Fruit fly (Drosophila melanogaster) whole organism, embryonic: ENCODE measurements around the gene mdlc.

Source experiments
- CG10462 ChIP-seq: fragments of 200-800 bp; sonication (Bioruptor generic); optimal IDR thresholded peaks from 2 replicates; lab custom pipeline; 2016; ENCODE audit warnings: missing biosample characterization, missing genetic modification characterization
- CG10979 ChIP-seq: fragments of 200-800 bp; sonication (Bioruptor generic); optimal IDR thresholded peaks from 2 replicates; lab custom pipeline; 2018; ENCODE audit warnings: missing biosample characterization, mild to moderate bottlenecking, missing genetic modification characterization, moderate library complexity
- CG12219 ChIP-seq: fragments of 200-800 bp; sonication (Bioruptor generic); optimal IDR thresholded peaks from 3 replicates; lab custom pipeline; 2018; ENCODE audit warnings: missing biosample characterization, mild to moderate bottlenecking, missing genetic modification characterization
- CG12391 ChIP-seq: fragments of 200-800 bp; sonication (Bioruptor generic); optimal IDR thresholded peaks from 3 replicates; lab custom pipeline; 2018; ENCODE audit warnings: missing biosample characterization, mild to moderate bottlenecking, missing genetic modification characterization, moderate library complexity
- CG1529 ChIP-seq: fragments of 200-800 bp; sonication (Bioruptor generic); optimal IDR thresholded peaks from 3 replicates; lab custom pipeline; 2018; ENCODE audit warnings: missing biosample characterization, missing genetic modification characterization
- CG17359 ChIP-seq: fragments of 200-800 bp; sonication (Bioruptor generic); optimal IDR thresholded peaks from 3 replicates; lab custom pipeline; 2018; ENCODE audit warnings: missing biosample characterization, mild to moderate bottlenecking, missing genetic modification characterization, moderate library complexity
- CG31365 ChIP-seq: fragments of 200-800 bp; sonication (Bioruptor generic); optimal IDR thresholded peaks from 2 replicates; lab custom pipeline; 2018; ENCODE audit warnings: missing biosample characterization, mild to moderate bottlenecking, missing genetic modification characterization
- CG3407 ChIP-seq: fragments of 200-800 bp; sonication (Bioruptor generic); optimal IDR thresholded peaks from 2 replicates; lab custom pipeline; 2018; ENCODE audit warnings: missing biosample characterization, mild to moderate bottlenecking, missing genetic modification characterization
- CG34422 ChIP-seq: fragments of 200-800 bp; sonication (Bioruptor generic); IDR thresholded peaks from 3 replicates; pipeline ENCODE4 v1.3.6; 2022; ENCODE audit warnings: missing biosample characterization, missing genetic modification characterization
- CG4424 ChIP-seq: fragments of 200-800 bp; sonication (Bioruptor generic); optimal IDR thresholded peaks from 3 replicates; lab custom pipeline; 2016; ENCODE audit warnings: missing biosample characterization, missing genetic modification characterization
- CG6175 ChIP-seq: fragments of 200-800 bp; sonication (Bioruptor generic); IDR thresholded peaks from 3 replicates; pipeline ENCODE4 v1.3.6; 2022; ENCODE audit warnings: missing biosample characterization, missing genetic modification characterization
- CG6854 ChIP-seq: fragments of 200-800 bp; sonication (Bioruptor generic); optimal IDR thresholded peaks from 3 replicates; lab custom pipeline; 2017; ENCODE audit warnings: missing biosample characterization, mild to moderate bottlenecking, missing genetic modification characterization
- CG7839 ChIP-seq: fragments of 200-800 bp; sonication (Bioruptor generic); optimal IDR thresholded peaks from 3 replicates; lab custom pipeline; 2018; ENCODE audit warnings: missing biosample characterization, mild to moderate bottlenecking, missing genetic modification characterization, moderate library complexity
- CG8924 ChIP-seq: fragments of 200-800 bp; optimal IDR thresholded peaks from 3 replicates; lab custom pipeline; 2019; ENCODE audit warnings: missing biosample characterization, mild to moderate bottlenecking, missing genetic modification characterization, moderate library complexity
- CG9609 ChIP-seq: fragments of 200-800 bp; sonication (Bioruptor generic); optimal IDR thresholded peaks from 3 replicates; lab custom pipeline; 2016; ENCODE audit warnings: missing biosample characterization, missing genetic modification characterization
- CG9797 ChIP-seq: fragments of 200-800 bp; sonication (Bioruptor generic); optimal IDR thresholded peaks from 3 replicates; lab custom pipeline; 2018; ENCODE audit warnings: missing biosample characterization, mild to moderate bottlenecking, missing genetic modification characterization
- CHES-1-like ChIP-seq: fragments of 200-800 bp; sonication (Bioruptor generic); optimal IDR thresholded peaks from 2 replicates; lab custom pipeline; 2016; ENCODE audit warnings: missing biosample characterization, missing genetic modification characterization
- D ChIP-seq, 2 experiments: fragments of 200-800 bp in 1 of 2; fragments of >200 bp in 1 of 2; sonication (Bioruptor generic) in 1 of 2; optimal IDR thresholded peaks; 2 replicates in 1 of 2; 3 replicates in 1 of 2; lab custom pipeline; 2017; ENCODE audit warnings: mild to moderate bottlenecking in 1 of 2, missing biosample characterization in 1 of 2, missing genetic modification characterization in 1 of 2, missing genetic modification reagents in 1 of 2
- Dp ChIP-seq: fragments of 200-800 bp; sonication (Bioruptor generic); optimal IDR thresholded peaks from 2 replicates; lab custom pipeline; 2018; ENCODE audit warnings: missing biosample characterization, mild to moderate bottlenecking, missing genetic modification characterization, moderate library complexity
- Drgx ChIP-seq: fragments of 200-800 bp; sonication (Bioruptor generic); IDR thresholded peaks from 2 replicates; pipeline ENCODE4 v1.3.6; 2022; ENCODE audit warnings: missing biosample characterization, missing genetic modification characterization
- ERR ChIP-seq: fragments of 200-800 bp; sonication (Bioruptor generic); optimal IDR thresholded peaks from 2 replicates; lab custom pipeline; 2016; ENCODE audit warnings: missing biosample characterization, missing genetic modification characterization
- Elba2 ChIP-seq: fragments of 200-800 bp; sonication (Bioruptor generic); optimal IDR thresholded peaks from 3 replicates; lab custom pipeline; 2016; ENCODE audit warnings: missing biosample characterization, missing genetic modification characterization
- HLH3B ChIP-seq: fragments of 200-800 bp; sonication (Bioruptor generic); IDR thresholded peaks from 2 replicates; pipeline ENCODE4 v1.3.6; 2022; ENCODE audit warnings: missing biosample characterization, missing genetic modification characterization
- Lim3 ChIP-seq: fragments of 200-800 bp; sonication (Bioruptor generic); IDR thresholded peaks from 2 replicates; pipeline ENCODE4 v1.3.6; 2022; ENCODE audit warnings: missing biosample characterization, missing genetic modification characterization
- MBD-R2 ChIP-seq: fragments of 200-800 bp; sonication (Bioruptor generic); IDR thresholded peaks from 2 replicates; pipeline ENCODE4 v1.3.6; 2022; ENCODE audit warnings: missing biosample characterization, missing genetic modification characterization
- MTF-1 ChIP-seq: fragments of 200-800 bp; sonication (Bioruptor generic); optimal IDR thresholded peaks from 2 replicates; lab custom pipeline; 2018; ENCODE audit warnings: missing biosample characterization, mild to moderate bottlenecking, missing genetic modification characterization, borderline replicate concordance
- Xrp1 ChIP-seq: fragments of 200-800 bp; sonication (Bioruptor generic); IDR thresholded peaks from 2 replicates; pipeline ENCODE4 v1.3.6; 2022; ENCODE audit warnings: missing biosample characterization, missing genetic modification characterization
- amos ChIP-seq: fragments of 200-800 bp; sonication (Bioruptor generic); IDR thresholded peaks from 2 replicates; pipeline ENCODE4 v1.3.6; 2022; ENCODE audit warnings: missing biosample characterization, missing genetic modification characterization; ENCODE audit not compliant: partially characterized antibody
- br ChIP-seq: fragments of >200 bp; optimal IDR thresholded peaks from 2 replicates; lab custom pipeline; 2017
- btn ChIP-seq: fragments of 200-800 bp; sonication (Bioruptor generic); optimal IDR thresholded peaks from 2 replicates; lab custom pipeline; 2016; ENCODE audit warnings: missing biosample characterization, missing genetic modification characterization
- cg ChIP-seq: fragments of 200-800 bp; sonication (Bioruptor generic); optimal IDR thresholded peaks from 3 replicates; lab custom pipeline; 2019; ENCODE audit warnings: missing biosample characterization, mild to moderate bottlenecking, missing genetic modification characterization, moderate library complexity
- chif ChIP-seq, 2 experiments: fragments of 200-800 bp; sonication (Bioruptor generic); optimal IDR thresholded peaks; 3 replicates each; lab custom pipeline; 2016; ENCODE audit warnings: missing biosample characterization in 2 of 2, missing genetic modification characterization in 2 of 2
- danr ChIP-seq: fragments of 200-800 bp; sonication (Bioruptor generic); IDR thresholded peaks from 2 replicates; pipeline ENCODE4 v1.3.6; 2022; ENCODE audit warnings: missing biosample characterization, missing genetic modification characterization
- en ChIP-seq: fragments of 200-800 bp; sonication (Bioruptor generic); optimal IDR thresholded peaks from 2 replicates; lab custom pipeline; 2016; ENCODE audit warnings: missing biosample characterization, missing genetic modification characterization
- gcm ChIP-seq: fragments of 200-800 bp; sonication (Bioruptor generic); optimal IDR thresholded peaks from 2 replicates; lab custom pipeline; 2019; ENCODE audit warnings: missing biosample characterization, mild to moderate bottlenecking, missing genetic modification characterization, moderate library complexity
- hb ChIP-seq: fragments of 200-800 bp; sonication (Bioruptor generic); IDR thresholded peaks from 3 replicates; pipeline ENCODE4 v1.3.6; 2022; ENCODE audit warnings: missing biosample characterization, missing genetic modification characterization; ENCODE audit not compliant: partially characterized antibody
- hbn ChIP-seq: fragments of 200-800 bp; sonication (Bioruptor generic); IDR thresholded peaks from 2 replicates; pipeline ENCODE4 v1.3.6; 2022; ENCODE audit warnings: missing biosample characterization, missing genetic modification characterization; ENCODE audit not compliant: partially characterized antibody
- klu ChIP-seq: fragments of 200-800 bp; sonication (Bioruptor generic); IDR thresholded peaks from 2 replicates; pipeline ENCODE4 v1.3.6; 2022; ENCODE audit warnings: missing biosample characterization, missing genetic modification characterization
- mam ChIP-seq: fragments of 200-800 bp; sonication (Bioruptor generic); optimal IDR thresholded peaks from 3 replicates; lab custom pipeline; 2016; ENCODE audit warnings: missing biosample characterization, missing genetic modification characterization
- nom ChIP-seq: fragments of 200-800 bp; sonication (Bioruptor generic); optimal IDR thresholded peaks from 2 replicates; lab custom pipeline; 2017; ENCODE audit warnings: missing biosample characterization, missing genetic modification characterization, mild to moderate bottlenecking, moderate library complexity, missing genetic modification reagents
- phol ChIP-seq: fragments of 200-800 bp; sonication (Bioruptor generic); optimal IDR thresholded peaks from 3 replicates; lab custom pipeline; 2018; ENCODE audit warnings: missing biosample characterization, mild to moderate bottlenecking, missing genetic modification characterization, moderate library complexity
- rib ChIP-seq: fragments of 200-800 bp; sonication (Bioruptor generic); IDR thresholded peaks from 2 replicates; pipeline ENCODE4 v1.3.6; 2022; ENCODE audit warnings: missing biosample characterization, missing genetic modification characterization
- salm ChIP-seq: fragments of 200-800 bp; sonication (Bioruptor generic); optimal IDR thresholded peaks from 2 replicates; lab custom pipeline; 2018; ENCODE audit warnings: missing biosample characterization, mild to moderate bottlenecking, missing genetic modification characterization
- scrt ChIP-seq: fragments of 200-800 bp; sonication (Bioruptor generic); optimal IDR thresholded peaks from 2 replicates; lab custom pipeline; 2018; ENCODE audit warnings: missing biosample characterization, mild to moderate bottlenecking, missing genetic modification characterization, moderate library complexity
- sqz ChIP-seq: fragments of 200-800 bp; sonication (Bioruptor generic); optimal IDR thresholded peaks from 3 replicates; lab custom pipeline; 2018; ENCODE audit warnings: missing biosample characterization, mild to moderate bottlenecking, missing genetic modification characterization
- tio ChIP-seq: fragments of 200-800 bp; sonication (Bioruptor generic); optimal IDR thresholded peaks from 2 replicates; lab custom pipeline; 2017; ENCODE audit warnings: missing biosample characterization, missing genetic modification characterization, inconsistent platforms
- ttk ChIP-seq: fragments of 200-800 bp; sonication (Bioruptor generic); IDR thresholded peaks from 2 replicates; pipeline ENCODE4 v2.1.2; 2022; ENCODE audit warnings: missing biosample characterization, missing genetic modification characterization
- twi ChIP-seq: fragments of 200-800 bp; optimal IDR thresholded peaks from 2 replicates; lab custom pipeline; 2019; ENCODE audit warnings: missing biosample characterization, mild to moderate bottlenecking, missing genetic modification characterization, moderate library complexity
- unpg ChIP-seq: fragments of 200-800 bp; sonication (Bioruptor generic); optimal IDR thresholded peaks from 3 replicates; lab custom pipeline; 2018; ENCODE audit warnings: missing biosample characterization, mild to moderate bottlenecking, missing genetic modification characterization, moderate library complexity
- z ChIP-seq: fragments of 200-800 bp; sonication (Bioruptor generic); IDR thresholded peaks from 3 replicates; pipeline ENCODE4 v1.3.6; 2022; ENCODE audit warnings: missing biosample characterization, missing genetic modification characterization

Gene mdlc

DNA sequence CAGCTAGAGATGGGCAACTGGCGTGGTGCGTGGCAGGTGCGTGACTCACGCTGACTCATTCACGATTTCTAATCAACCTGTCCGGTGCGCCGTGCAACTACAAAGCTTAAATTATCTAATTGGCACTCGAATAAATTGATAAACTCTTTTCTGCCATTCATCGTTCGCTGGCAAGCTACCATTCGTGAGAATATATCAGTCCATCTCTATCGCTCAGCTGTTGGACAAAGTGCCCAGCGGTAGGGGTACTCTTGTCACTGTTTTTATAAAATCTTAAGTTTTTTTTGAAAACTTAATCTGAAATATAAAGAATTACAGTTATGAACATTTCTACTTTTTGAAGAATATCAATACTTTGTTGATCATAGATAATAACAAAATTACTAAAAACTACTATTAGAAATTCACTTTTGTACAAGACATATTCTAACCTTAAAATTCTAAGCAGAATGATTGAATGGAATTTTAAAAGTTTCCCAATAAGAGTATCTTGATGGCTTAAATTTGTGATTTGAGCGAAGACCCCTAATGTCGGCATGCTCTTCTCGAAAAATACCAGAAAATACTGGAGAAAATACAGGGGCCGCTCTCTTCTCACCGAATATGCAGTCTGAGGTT is 36.3 kb upstream of the mdlc start, which contains the start of the genes PIG-L and psidin (continued):
- peak; percentile 74 to 86 for TF ChIP-seq chif (GFP tag; optimal IDR thresholded peaks at IDR 0.05; lab: Kevin White, UChicago)
- peak; percentile 88 for TF ChIP-seq CG7839 (tag; lab: Kevin White, UChicago)
- TF ChIP-seq salm (tag; lab: Kevin White, UChicago): peak; percentile 47
- no peak for TF ChIP-seq rib (GFP tag; lab: Robert Waterston, UW)
- peak; percentile 91 for TF ChIP-seq MBD-R2 (GFP tag; lab: Robert Waterston, UW)
- no peak for TF ChIP-seq Lim3 (GFP tag; lab: Robert Waterston, UW)
- TF ChIP-seq amos (GFP tag; lab: Robert Waterston, UW): peak; percentile 92
- TF ChIP-seq mam (GFP tag; lab: Kevin White, UChicago): peak; percentile 79
- TF ChIP-seq CG1529: peak; percentile 65
- peak; percentile 47 for TF ChIP-seq CG12219 (GFP tag; lab: Kevin White, UChicago)
- no peak for TF ChIP-seq D (optimal IDR thresholded peaks at IDR 0.05; lab: Kevin White, UChicago)
- TF ChIP-seq D (GFP tag; optimal IDR thresholded peaks at IDR 0.05; lab: Kevin White, UChicago): peak; percentile 60
- TF ChIP-seq CG6175 (GFP tag; lab: Robert Waterston, UW): peak; percentile 97
- no peak for TF ChIP-seq z
- TF ChIP-seq CG10979: peak; percentile 68
- no peak for TF ChIP-seq sqz (GFP tag; lab: Kevin White, UChicago)
- peak; percentile 5 for TF ChIP-seq Dp (GFP tag; lab: Kevin White, UChicago)
- TF ChIP-seq HLH3B (GFP tag; lab: Robert Waterston, UW): peak; percentile 71
- TF ChIP-seq CG9797 (GFP tag; lab: Kevin White, UChicago): peak; percentile 26
- peak; percentile 82 for TF ChIP-seq gcm (GFP tag; lab: Kevin White, UChicago)
- peak; percentile 57 for TF ChIP-seq CG17359 (tag; lab: Kevin White, UChicago)
- no peak for TF ChIP-seq MTF-1 (GFP tag; lab: Kevin White, UChicago)
- TF ChIP-seq nom (GFP tag; lab: Kevin White, UChicago): no peak
- TF ChIP-seq Xrp1: peak; percentile 53; the same call in 1 of the 2 replicates
- TF ChIP-seq scrt (GFP tag; lab: Kevin White, UChicago): no peak
- no peak for TF ChIP-seq CG31365
- peak; percentile 79 for TF ChIP-seq CG34422 (GFP tag; lab: Robert Waterston, UW)
- TF ChIP-seq CG4424 (GFP tag; lab: Kevin White, UChicago): peak; percentile 96
- peak; percentile 37 for TF ChIP-seq en (GFP tag; lab: Kevin White, UChicago)
- TF ChIP-seq br (lab: Kevin White, UChicago): no peak
- peak; percentile 79 for TF ChIP-seq CG9609 (GFP tag; lab: Kevin White, UChicago)
- TF ChIP-seq klu (GFP tag; lab: Robert Waterston, UW): peak; percentile 83
- no peak for TF ChIP-seq cg (GFP tag; lab: Kevin White, UChicago)
- TF ChIP-seq CG12391: peak; percentile 95
- no peak; the same call in 1 of the 2 replicates for TF ChIP-seq danr (GFP tag; lab: Robert Waterston, UW)
- TF ChIP-seq twi: peak; percentile 82
- peak; percentile 41 for TF ChIP-seq Drgx
- TF ChIP-seq phol (tag; lab: Kevin White, UChicago): peak; percentile 84
- TF ChIP-seq hb (GFP tag; lab: Robert Waterston, UW): peak; percentile 91
- peak; percentile 11 for TF ChIP-seq ERR (GFP tag; lab: Kevin White, UChicago)
- TF ChIP-seq unpg: peak; percentile 74
- no peak for TF ChIP-seq CG6854 (GFP tag; lab: Kevin White, UChicago)
- peak; percentile 40 for TF ChIP-seq ttk
- no peak for TF ChIP-seq btn
- peak; percentile 63 for TF ChIP-seq CG3407 (GFP tag; lab: Kevin White, UChicago)
- TF ChIP-seq CHES-1-like (GFP tag; lab: Kevin White, UChicago): peak; percentile 58
- TF ChIP-seq tio: peak; percentile 89
- TF ChIP-seq Elba2: peak; percentile 88
- peak; percentile 85 for TF ChIP-seq CG8924 (tag; lab: Kevin White, UChicago)
- peak; percentile 58 for TF ChIP-seq CG10462 (GFP tag; lab: Kevin White, UChicago)
- TF ChIP-seq hbn (GFP tag; lab: Robert Waterston, UW): peak; percentile 76
